Worm (Caenorhabditis elegans): ENCODE measurements around the gene tbc-6.
A peak's percentile ranks its signal among the peaks of the same experiment; 100 is the strongest.

DNA sequence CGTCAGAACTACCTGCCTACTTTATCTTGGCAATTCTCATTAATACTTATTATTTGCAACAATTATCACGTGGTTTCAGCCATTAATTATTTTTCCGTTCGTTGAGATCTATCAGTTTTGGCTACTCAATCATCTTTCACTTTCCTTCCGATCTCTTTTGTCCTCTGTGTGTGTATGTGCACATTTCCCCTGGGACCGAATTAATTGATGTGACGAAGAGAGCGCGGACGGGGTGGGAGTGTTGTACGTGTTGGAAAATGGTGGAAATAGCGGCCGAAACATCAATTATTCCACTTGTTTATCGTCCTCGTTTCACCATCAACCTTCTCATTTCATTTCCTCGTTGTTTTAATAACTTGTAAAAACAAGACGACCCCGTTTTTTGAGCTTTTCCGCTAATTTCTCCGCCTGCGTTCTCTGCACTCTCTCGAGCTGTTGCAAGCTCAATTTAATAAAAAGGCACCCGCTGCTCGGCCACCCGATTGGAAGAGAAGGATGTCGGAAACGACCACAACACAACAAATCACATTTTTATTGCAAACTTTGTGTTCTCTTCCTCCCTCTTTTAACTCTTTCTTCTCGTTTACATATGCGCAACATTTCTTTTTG lies 9.6 kb upstream of the tbc-6 start:
- TF ChIP-seq unc-98 (GFP tag; IDR thresholded peaks at IDR 0.05) (no peak), egl-27 (tag; optimal IDR thresholded peaks at IDR 0.05) (peak; percentile 72 to 84), aha-1 (tag; optimal IDR thresholded peaks at IDR 0.05) (no peak), pag-3 (tag; optimal IDR thresholded peaks at IDR 0.05; ENCODE audit: borderline replicate concordance, insufficient read depth) (no peak), ces-1 (GFP tag; optimal IDR thresholded peaks at IDR 0.05) (no peak), hlh-4 (tag; optimal IDR thresholded peaks at IDR 0.05) (no peak), fkh-4 (tag; optimal IDR thresholded peaks at IDR 0.05; ENCODE audit: borderline replicate concordance) (no peak)

Measured in whole organism, L1 larva.